Worm (Caenorhabditis elegans) whole organism, L2 larva: ENCODE data around the gene F41E7.7.

Experiments used
- F13H6.1 ChIP-seq: sonication (generic microtip); optimal IDR thresholded peaks from 2 replicates; lab custom pipeline; 2016; ENCODE audit warnings: missing genetic modification characterization, missing compliant biosample characterization
- R02D3.7 ChIP-seq: fragments of 150-350 bp; optimal IDR thresholded peaks from 2 replicates; lab custom pipeline; 2014; ENCODE audit warnings: missing biosample characterization, missing genetic modification characterization
- alr-1 ChIP-seq: fragments of 150-350 bp; optimal IDR thresholded peaks from 2 replicates; lab custom pipeline; 2014; ENCODE audit warnings: missing biosample characterization, missing genetic modification characterization
- aly-2 ChIP-seq: fragments of 150-350 bp; optimal IDR thresholded peaks from 2 replicates; lab custom pipeline; 2014; ENCODE audit warnings: missing biosample characterization, missing genetic modification characterization
- blmp-1 ChIP-seq: sonication (generic microtip); optimal IDR thresholded peaks from 2 replicates; lab custom pipeline; 2017; ENCODE audit warnings: missing genetic modification characterization, mild to moderate bottlenecking, missing compliant biosample characterization, antibody characterized with exemption, moderate library complexity; ENCODE audit not compliant: insufficient read depth
- ceh-82 ChIP-seq: fragments of 150-350 bp; optimal IDR thresholded peaks from 2 replicates; lab custom pipeline; 2014; ENCODE audit warnings: missing biosample characterization, missing genetic modification characterization
- dmd-4 ChIP-seq: sonication (generic microtip); optimal IDR thresholded peaks from 2 replicates; lab custom pipeline; 2017; ENCODE audit warnings: missing biosample characterization, missing genetic modification characterization
- elt-1 ChIP-seq: fragments of 150-350 bp; optimal IDR thresholded peaks from 2 replicates; lab custom pipeline; 2014; ENCODE audit warnings: missing biosample characterization, missing genetic modification characterization
- elt-3 ChIP-seq: sonication (generic microtip); optimal IDR thresholded peaks from 2 replicates; lab custom pipeline; 2017; ENCODE audit warnings: missing biosample characterization, missing genetic modification characterization
- lin-13 ChIP-seq: fragments of 150-350 bp; optimal IDR thresholded peaks from 2 replicates; lab custom pipeline; 2014; ENCODE audit warnings: missing biosample characterization, missing genetic modification reagents, missing genetic modification characterization
- lsy-2 ChIP-seq, 2 experiments: fragments of 150-350 bp in 1 of 2; sonication (generic microtip) in 1 of 2; optimal IDR thresholded peaks; 2 replicates each; lab custom pipeline; 2014 to 2017; ENCODE audit warnings: missing biosample characterization in 2 of 2, missing genetic modification characterization in 2 of 2
- nhr-12 ChIP-seq: fragments of 150-350 bp; optimal IDR thresholded peaks from 2 replicates; lab custom pipeline; 2014; ENCODE audit warnings: missing biosample characterization, missing genetic modification characterization
- nhr-237 ChIP-seq: fragments of 150-350 bp; optimal IDR thresholded peaks from 2 replicates; lab custom pipeline; 2014; ENCODE audit warnings: missing biosample characterization, missing genetic modification characterization
- zag-1 ChIP-seq: fragments of 150-350 bp; optimal IDR thresholded peaks from 2 replicates; lab custom pipeline; 2014; ENCODE audit warnings: missing biosample characterization, missing genetic modification characterization

- TF ChIP-seq blmp-1 (tag; lab: Kevin White, UChicago): no peak
- TF ChIP-seq dmd-4: no peak
- no peak for TF ChIP-seq elt-1 (tag; lab: Kevin White, UChicago)
- TF ChIP-seq ceh-82 (tag; lab: Kevin White, UChicago): no peak
- TF ChIP-seq alr-1: no peak
- no peak for TF ChIP-seq lin-13 (GFP tag; lab: Kevin White, UChicago)
- no peak for TF ChIP-seq zag-1 (tag; lab: Kevin White, UChicago)
- no peak for TF ChIP-seq lsy-2 (tag; optimal IDR thresholded peaks at IDR 0.05; lab: Kevin White, UChicago)
- no peak for TF ChIP-seq aly-2 (tag; lab: Kevin White, UChicago)
- no peak for TF ChIP-seq nhr-12 (tag; lab: Kevin White, UChicago)
- no peak for TF ChIP-seq nhr-237 (tag; lab: Kevin White, UChicago)
- no peak for TF ChIP-seq F13H6.1 (tag; lab: Kevin White, UChicago)
- no peak for TF ChIP-seq elt-3
- no peak for TF ChIP-seq R02D3.7 (tag; lab: Kevin White, UChicago)
These were observed at the start of gene F41E7.7 for ce11 chrX:10307495-10307894.
